Fruit fly (Drosophila melanogaster) whole organism, prepupa: ENCODE data around the gene Polr2A.
A peak's percentile ranks its signal among the peaks of the same experiment; 100 is the strongest.

Experiments
- CG15336 ChIP-seq: fragments of 200-800 bp; sonication (Bioruptor generic); IDR thresholded peaks from 2 replicates; pipeline ENCODE4 v1.3.6; 2022; ENCODE audit warnings: missing biosample characterization, missing genetic modification characterization
- CG6808 ChIP-seq: fragments of 200-800 bp; sonication (Bioruptor generic); optimal IDR thresholded peaks from 3 replicates; lab custom pipeline; 2017; ENCODE audit warnings: missing biosample characterization, missing genetic modification characterization, mild to moderate bottlenecking, moderate library complexity, missing genetic modification reagents
- Ets21C ChIP-seq: fragments of 200-800 bp; sonication (Bioruptor generic); optimal IDR thresholded peaks from 3 replicates; lab custom pipeline; 2016; ENCODE audit warnings: missing biosample characterization, missing genetic modification characterization
- Hr39 ChIP-seq: fragments of 200-800 bp; sonication (Bioruptor generic); optimal IDR thresholded peaks from 2 replicates; lab custom pipeline; 2016; ENCODE audit warnings: missing biosample characterization, missing genetic modification characterization
- Lpt ChIP-seq: fragments of 200-800 bp; sonication (Bioruptor generic); optimal IDR thresholded peaks from 3 replicates; lab custom pipeline; 2016; ENCODE audit warnings: missing biosample characterization, missing genetic modification characterization
- OdsH ChIP-seq: fragments of 200-800 bp; sonication (Bioruptor generic); optimal IDR thresholded peaks from 3 replicates; lab custom pipeline; 2016; ENCODE audit warnings: missing biosample characterization, missing genetic modification characterization
- Smox ChIP-seq: fragments of 200-800 bp; sonication (Bioruptor generic); optimal IDR thresholded peaks from 3 replicates; lab custom pipeline; 2016; ENCODE audit warnings: missing biosample characterization, missing genetic modification characterization
- Sox15 ChIP-seq: fragments of 200-800 bp; sonication (Bioruptor generic); optimal IDR thresholded peaks from 3 replicates; lab custom pipeline; 2016; ENCODE audit warnings: missing biosample characterization, missing genetic modification characterization
- spab ChIP-seq: fragments of 200-800 bp; sonication (Bioruptor generic); optimal IDR thresholded peaks from 2 replicates; lab custom pipeline; 2017; ENCODE audit warnings: missing biosample characterization, mild to moderate bottlenecking, missing genetic modification characterization, missing genetic modification reagents

dm6 chrX:11616496-11616952 is 46.4 kb upstream of the Polr2A start:
- TF ChIP-seq spab (no peak), Ets21C (GFP tag; lab: Kevin White, UChicago) (no peak), Hr39 (GFP tag; lab: Kevin White, UChicago) (no peak), Lpt (GFP tag; lab: Kevin White, UChicago) (peak; percentile 4), CG15336 (GFP tag; lab: Robert Waterston, UW) (peak; percentile 48; the same call in 1 of the 2 replicates), Smox (GFP tag; lab: Kevin White, UChicago) (no peak), Sox15 (GFP tag; lab: Kevin White, UChicago) (no peak), CG6808 (GFP tag; lab: Kevin White, UChicago) (no peak), OdsH (GFP tag; lab: Kevin White, UChicago) (no peak)
